Fruit fly (Drosophila melanogaster): ENCODE data around the gene Hel89B.
A peak's percentile ranks its signal among the peaks of the same experiment; 100 is the strongest.

The Hel89B gene

dm6 chr3R:16025587-16026223 is 52.6 kb downstream of the Hel89B start, which contains the start of gene pnr (continued):
- TF ChIP-seq CG6813 (GFP tag; optimal IDR thresholded peaks at IDR 0.05) = peak; percentile 25
- 0 out of 3 replicates have a peak, but pooled peaks have one; percentile 28 for TF ChIP-seq ken (GFP tag; IDR thresholded peaks at IDR 0.05)
- TF ChIP-seq gcm2 (GFP tag; optimal IDR thresholded peaks at IDR 0.05) = no peak
- no peak for TF ChIP-seq CG16813 (GFP tag; IDR thresholded peaks at IDR 0.05; ENCODE audit: partially characterized antibody)
- TF ChIP-seq CG10321 (GFP tag; IDR thresholded peaks at IDR 0.05) = peak; percentile 94
- TF ChIP-seq zen2 (GFP tag; IDR thresholded peaks at IDR 0.05; ENCODE audit: partially characterized antibody) = peak; percentile 48; the same call in 1 of the 3 replicates
- TF ChIP-seq nom (GFP tag; optimal IDR thresholded peaks at IDR 0.05) = peak; percentile 14
- TF ChIP-seq CG32772 (GFP tag; IDR thresholded peaks at IDR 0.05) = 0 out of 2 replicates have a peak, but pooled peaks have one; percentile 8
- TF ChIP-seq CG12236 (GFP tag; optimal IDR thresholded peaks at IDR 0.05) = no peak
- TF ChIP-seq pita (GFP tag; optimal IDR thresholded peaks at IDR 0.05) = no peak
- TF ChIP-seq ato (GFP tag; IDR thresholded peaks at IDR 0.05; ENCODE audit: partially characterized antibody) = no peak; the same call in 1 of the 2 replicates
- TF ChIP-seq CG8359 (GFP tag; optimal IDR thresholded peaks at IDR 0.05; ENCODE audit: borderline replicate concordance) = peak; percentile 23
- no peak for TF ChIP-seq pzg (GFP tag; optimal IDR thresholded peaks at IDR 0.05)
- no peak for TF ChIP-seq shn (GFP tag; optimal IDR thresholded peaks at IDR 0.05)
- TF ChIP-seq Abd-B (GFP tag; optimal IDR thresholded peaks at IDR 0.05) = peak; percentile 77
- TF ChIP-seq Xbp1 (GFP tag; optimal IDR thresholded peaks at IDR 0.05) = no peak
- TF ChIP-seq chm (GFP tag; IDR thresholded peaks at IDR 0.05) = peak; percentile 67; the same call in 1 of the 2 replicates
- TF ChIP-seq Side (GFP tag; optimal IDR thresholded peaks at IDR 0.05) = peak; percentile 20
- TF ChIP-seq CG1792 (GFP tag; optimal IDR thresholded peaks at IDR 0.05) = no peak
- no peak for TF ChIP-seq ash1 (GFP tag; optimal IDR thresholded peaks at IDR 0.05)
- TF ChIP-seq odd (GFP tag; optimal IDR thresholded peaks at IDR 0.05) = peak; percentile 23
- TF ChIP-seq CG2678 (tag; optimal IDR thresholded peaks at IDR 0.05) = no peak
- no peak for TF ChIP-seq CG30403 (GFP tag; optimal IDR thresholded peaks at IDR 0.05)
- TF ChIP-seq grn (GFP tag; optimal IDR thresholded peaks at IDR 0.05) = peak; percentile 98
- no peak for TF ChIP-seq CG13123 (GFP tag; optimal IDR thresholded peaks at IDR 0.05)
- TF ChIP-seq Eip74EF (GFP tag; optimal IDR thresholded peaks at IDR 0.05) = no peak
- TF ChIP-seq ems (GFP tag; optimal IDR thresholded peaks at IDR 0.05) = no peak
- TF ChIP-seq dmrt99B (tag; optimal IDR thresholded peaks at IDR 0.05) = no peak
- no peak for TF ChIP-seq Ravus (GFP tag; IDR thresholded peaks at IDR 0.05)
- TF ChIP-seq CG1603 (tag; optimal IDR thresholded peaks at IDR 0.05) = peak; percentile 19
- peak; percentile 17 for TF ChIP-seq CG13775 (GFP tag; optimal IDR thresholded peaks at IDR 0.05)
- no peak for TF ChIP-seq CG7839 (tag; optimal IDR thresholded peaks at IDR 0.05)
- TF ChIP-seq GATAe (GFP tag; conservative IDR thresholded peaks at IDR 0.05) = peak; percentile 99
- TF ChIP-seq Poxn (GFP tag; IDR thresholded peaks at IDR 0.05) = no peak
- no peak for TF ChIP-seq CG31388 (GFP tag; optimal IDR thresholded peaks at IDR 0.05)
- TF ChIP-seq CG4328 (GFP tag; optimal IDR thresholded peaks at IDR 0.05) = no peak
- TF ChIP-seq bigmax (GFP tag; optimal IDR thresholded peaks at IDR 0.05) = no peak
- no peak for TF ChIP-seq tx (GFP tag; optimal IDR thresholded peaks at IDR 0.05)
- TF ChIP-seq CG7745 (tag; optimal IDR thresholded peaks at IDR 0.05) = peak; percentile 74
- TF ChIP-seq br (optimal IDR thresholded peaks at IDR 0.05) = no peak
- TF ChIP-seq hth (optimal IDR thresholded peaks at IDR 0.05) = no peak
- TF ChIP-seq CG10431 (GFP tag; optimal IDR thresholded peaks at IDR 0.05) = no peak
- TF ChIP-seq Six4 (GFP tag; optimal IDR thresholded peaks at IDR 0.05) = no peak
- TF ChIP-seq CG12744 (GFP tag; optimal IDR thresholded peaks at IDR 0.05) = no peak
- no peak for TF ChIP-seq row (GFP tag; IDR thresholded peaks at IDR 0.05)
- no peak for TF ChIP-seq dysf (GFP tag; IDR thresholded peaks at IDR 0.05)
- TF ChIP-seq CG11093 (GFP tag; IDR thresholded peaks at IDR 0.05) = no peak
- no peak for TF ChIP-seq CG7556 (GFP tag; optimal IDR thresholded peaks at IDR 0.05)
- TF ChIP-seq amos (GFP tag; IDR thresholded peaks at IDR 0.05; ENCODE audit: partially characterized antibody) = no peak; the same call in 1 of the 2 replicates
- TF ChIP-seq HLH3B (GFP tag; IDR thresholded peaks at IDR 0.05) = no peak
